Fruit fly (Drosophila melanogaster) whole organism, embryonic: Measurements from ENCODE around the gene MED15.

Experiments used
- B-H1 ChIP-seq: fragments of 200-800 bp; sonication (Bioruptor generic); IDR thresholded peaks from 3 replicates; pipeline ENCODE4 v1.3.6; 2022; ENCODE audit warnings: missing biosample characterization, missing genetic modification characterization
- CG1603 ChIP-seq: fragments of 200-800 bp; sonication (Bioruptor generic); optimal IDR thresholded peaks from 2 replicates; lab custom pipeline; 2019; ENCODE audit warnings: missing biosample characterization, mild to moderate bottlenecking, missing genetic modification characterization, moderate library complexity
- Lim3 ChIP-seq: fragments of 200-800 bp; sonication (Bioruptor generic); IDR thresholded peaks from 2 replicates; pipeline ENCODE4 v1.3.6; 2022; ENCODE audit warnings: missing biosample characterization, missing genetic modification characterization
- tio ChIP-seq: fragments of 200-800 bp; sonication (Bioruptor generic); optimal IDR thresholded peaks from 2 replicates; lab custom pipeline; 2017; ENCODE audit warnings: missing biosample characterization, missing genetic modification characterization, inconsistent platforms
- ttk ChIP-seq: fragments of 200-800 bp; sonication (Bioruptor generic); IDR thresholded peaks from 2 replicates; pipeline ENCODE4 v2.1.2; 2022; ENCODE audit warnings: missing biosample characterization, missing genetic modification characterization

- TF ChIP-seq ttk (GFP tag; lab: Robert Waterston, UW) = no peak
- no peak for TF ChIP-seq CG1603 (tag; lab: Kevin White, UChicago)
- no peak for TF ChIP-seq Lim3 (GFP tag; lab: Robert Waterston, UW)
- TF ChIP-seq tio = no peak
- TF ChIP-seq B-H1 (GFP tag; lab: Robert Waterston, UW) = no peak
Measured at dm6 chr2L:507169-507568, 34.4 kb downstream of the MED15 start.
